Fruit fly (Drosophila melanogaster) whole organism, prepupa: Measurements from ENCODE around the gene Septin4.
A peak's percentile ranks its signal among the peaks of the same experiment; 100 is the strongest.

Experiments
- CG10669 ChIP-seq: fragments of 200-800 bp; sonication (Bioruptor generic); optimal IDR thresholded peaks from 3 replicates; lab custom pipeline; 2018; ENCODE audit warnings: missing biosample characterization, mild to moderate bottlenecking, missing genetic modification characterization, moderate library complexity
- CG11294 ChIP-seq: fragments of 200-800 bp; sonication (Bioruptor generic); IDR thresholded peaks from 2 replicates; pipeline ENCODE4 v1.3.6; 2022; ENCODE audit warnings: missing biosample characterization, missing genetic modification characterization
- CG11762 ChIP-seq: fragments of 200-800 bp; sonication (Bioruptor generic); optimal IDR thresholded peaks from 3 replicates; lab custom pipeline; 2016; ENCODE audit warnings: missing biosample characterization, missing genetic modification characterization; ENCODE audit not compliant: insufficient read depth
- CG11902 ChIP-seq: fragments of 200-800 bp; sonication (Bioruptor generic); optimal IDR thresholded peaks from 3 replicates; lab custom pipeline; 2016; ENCODE audit warnings: missing biosample characterization, missing genetic modification characterization
- CG15336 ChIP-seq: fragments of 200-800 bp; sonication (Bioruptor generic); IDR thresholded peaks from 2 replicates; pipeline ENCODE4 v1.3.6; 2022; ENCODE audit warnings: missing biosample characterization, missing genetic modification characterization
- CG16779 ChIP-seq: fragments of 200-800 bp; sonication (Bioruptor generic); optimal IDR thresholded peaks from 3 replicates; lab custom pipeline; 2017; ENCODE audit warnings: missing biosample characterization, mild to moderate bottlenecking, missing genetic modification characterization
- CG3032 ChIP-seq: fragments of 200-800 bp; optimal IDR thresholded peaks from 2 replicates; lab custom pipeline; 2019; ENCODE audit warnings: missing biosample characterization, mild to moderate bottlenecking, missing genetic modification characterization, moderate library complexity
- CG31627 ChIP-seq: fragments of 200-800 bp; sonication (Bioruptor generic); optimal IDR thresholded peaks from 3 replicates; lab custom pipeline; 2016; ENCODE audit warnings: missing biosample characterization, missing genetic modification characterization
- CG32006 ChIP-seq: fragments of 200-800 bp; sonication (Bioruptor generic); optimal IDR thresholded peaks from 3 replicates; lab custom pipeline; 2017; ENCODE audit warnings: missing biosample characterization, mild to moderate bottlenecking, missing genetic modification characterization
- CG34406 ChIP-seq: fragments of 200-800 bp; sonication (Bioruptor generic); optimal IDR thresholded peaks from 3 replicates; lab custom pipeline; 2016; ENCODE audit warnings: missing biosample characterization, missing genetic modification characterization
- CG3919 ChIP-seq: fragments of 200-800 bp; sonication (Bioruptor generic); optimal IDR thresholded peaks from 3 replicates; lab custom pipeline; 2016; ENCODE audit warnings: missing biosample characterization, missing genetic modification characterization
- CG4318 ChIP-seq: fragments of 200-800 bp; sonication (Bioruptor generic); optimal IDR thresholded peaks from 3 replicates; lab custom pipeline; 2017; ENCODE audit warnings: missing biosample characterization, mild to moderate bottlenecking, missing genetic modification characterization
- CG6163 ChIP-seq: fragments of 200-800 bp; sonication (Bioruptor generic); IDR thresholded peaks from 3 replicates; pipeline ENCODE4 v1.3.6; 2022; ENCODE audit warnings: missing biosample characterization, missing genetic modification characterization
- CG6276 ChIP-seq: fragments of 200-800 bp; sonication (Bioruptor generic); optimal IDR thresholded peaks from 2 replicates; lab custom pipeline; 2017; ENCODE audit warnings: missing biosample characterization, mild to moderate bottlenecking, missing genetic modification characterization
- CG6792 ChIP-seq: fragments of 200-800 bp; sonication (Bioruptor generic); optimal IDR thresholded peaks from 3 replicates; lab custom pipeline; 2016; ENCODE audit warnings: missing biosample characterization, missing genetic modification characterization
- CG6808 ChIP-seq: fragments of 200-800 bp; sonication (Bioruptor generic); optimal IDR thresholded peaks from 3 replicates; lab custom pipeline; 2017; ENCODE audit warnings: missing biosample characterization, missing genetic modification characterization, mild to moderate bottlenecking, moderate library complexity, missing genetic modification reagents
- CG6854 ChIP-seq: fragments of 200-800 bp; sonication (Bioruptor generic); optimal IDR thresholded peaks from 2 replicates; lab custom pipeline; 2017; ENCODE audit warnings: missing biosample characterization, mild to moderate bottlenecking, missing genetic modification characterization
- CG7368 ChIP-seq: fragments of 200-800 bp; sonication (Bioruptor generic); optimal IDR thresholded peaks from 3 replicates; lab custom pipeline; 2016; ENCODE audit warnings: missing biosample characterization, missing genetic modification characterization
- CG8119 ChIP-seq: fragments of 200-800 bp; sonication (Bioruptor generic); IDR thresholded peaks from 3 replicates; pipeline ENCODE4 v1.3.6; 2022; ENCODE audit warnings: missing biosample characterization, missing genetic modification characterization
- CG8319 ChIP-seq: fragments of 200-800 bp; sonication (Bioruptor generic); optimal IDR thresholded peaks from 3 replicates; lab custom pipeline; 2016; ENCODE audit warnings: missing biosample characterization, missing genetic modification characterization
- CG8632 ChIP-seq: fragments of 200-800 bp; sonication (Bioruptor generic); optimal IDR thresholded peaks from 3 replicates; lab custom pipeline; 2016; ENCODE audit warnings: missing biosample characterization, missing genetic modification characterization
- CG9139 ChIP-seq: fragments of 200-800 bp; sonication (Bioruptor generic); optimal IDR thresholded peaks from 3 replicates; lab custom pipeline; 2017; ENCODE audit warnings: missing biosample characterization, mild to moderate bottlenecking, missing genetic modification characterization
- Eip78C ChIP-seq: fragments of 200-800 bp; sonication (Bioruptor generic); peaks from one replicate; lab custom pipeline; 2016; ENCODE audit warnings: missing biosample characterization, missing genetic modification characterization
- Eip93F ChIP-seq: fragments of 200-800 bp; sonication (Bioruptor generic); optimal IDR thresholded peaks from 2 replicates; lab custom pipeline; 2016; ENCODE audit warnings: missing biosample characterization, mild to moderate bottlenecking, missing genetic modification characterization
- Ets21C ChIP-seq: fragments of 200-800 bp; sonication (Bioruptor generic); optimal IDR thresholded peaks from 3 replicates; lab custom pipeline; 2016; ENCODE audit warnings: missing biosample characterization, missing genetic modification characterization
- Hr38 ChIP-seq: sonication (Bioruptor generic); optimal IDR thresholded peaks from 2 replicates; lab custom pipeline; 2016; ENCODE audit warnings: missing biosample characterization, missing genetic modification characterization
- Met ChIP-seq: fragments of 200-800 bp; sonication (Bioruptor generic); optimal IDR thresholded peaks from 3 replicates; lab custom pipeline; 2016; ENCODE audit warnings: missing biosample characterization, missing genetic modification characterization
- Smox ChIP-seq: fragments of 200-800 bp; sonication (Bioruptor generic); optimal IDR thresholded peaks from 3 replicates; lab custom pipeline; 2016; ENCODE audit warnings: missing biosample characterization, missing genetic modification characterization
- Sox102F ChIP-seq: fragments of 200-800 bp; sonication (Bioruptor generic); optimal IDR thresholded peaks from 2 replicates; lab custom pipeline; 2016; ENCODE audit warnings: missing biosample characterization, mild to moderate bottlenecking, missing genetic modification characterization
- Sox15 ChIP-seq: fragments of 200-800 bp; sonication (Bioruptor generic); optimal IDR thresholded peaks from 3 replicates; lab custom pipeline; 2016; ENCODE audit warnings: missing biosample characterization, missing genetic modification characterization
- acj6 ChIP-seq: fragments of 200-800 bp; sonication (Bioruptor generic); optimal IDR thresholded peaks from 3 replicates; lab custom pipeline; 2016; ENCODE audit warnings: missing biosample characterization, missing genetic modification characterization
- cyc ChIP-seq: fragments of 200-800 bp; sonication (Bioruptor generic); optimal IDR thresholded peaks from 3 replicates; lab custom pipeline; 2016; ENCODE audit warnings: missing biosample characterization, missing genetic modification characterization
- dsx ChIP-seq: fragments of 200-800 bp; optimal IDR thresholded peaks from 3 replicates; lab custom pipeline; 2019; ENCODE audit warnings: missing biosample characterization, mild to moderate bottlenecking, missing genetic modification characterization, moderate library complexity; ENCODE audit not compliant: poor library complexity, severe bottlenecking
- eg ChIP-seq: fragments of 200-800 bp; sonication (Bioruptor generic); IDR thresholded peaks from 3 replicates; pipeline ENCODE4 v1.3.6; 2022; ENCODE audit warnings: missing biosample characterization, missing genetic modification characterization
- esn ChIP-seq: fragments of 200-800 bp; sonication (Bioruptor generic); optimal IDR thresholded peaks from 2 replicates; lab custom pipeline; 2016; ENCODE audit warnings: missing biosample characterization, mild to moderate bottlenecking, missing genetic modification characterization, moderate library complexity
- fkh ChIP-seq: fragments of 200-800 bp; sonication (Bioruptor generic); optimal IDR thresholded peaks from 3 replicates; lab custom pipeline; 2017; ENCODE audit warnings: missing biosample characterization, mild to moderate bottlenecking, missing genetic modification characterization, moderate library complexity
- lz ChIP-seq: fragments of 200-800 bp; sonication (Bioruptor generic); optimal IDR thresholded peaks from 3 replicates; lab custom pipeline; 2016; ENCODE audit warnings: missing biosample characterization, missing genetic modification characterization
- net ChIP-seq: fragments of 200-800 bp; sonication (Bioruptor generic); optimal IDR thresholded peaks from 3 replicates; lab custom pipeline; 2016; ENCODE audit warnings: missing biosample characterization, missing genetic modification characterization
- pdm3 ChIP-seq: fragments of 200-800 bp; sonication (Bioruptor generic); optimal IDR thresholded peaks from 3 replicates; lab custom pipeline; 2016; ENCODE audit warnings: missing biosample characterization, missing genetic modification characterization
- salr ChIP-seq, 2 experiments: fragments of 200-800 bp; sonication (Bioruptor generic); optimal IDR thresholded peaks; 3 replicates each; lab custom pipeline; 2016 to 2018; ENCODE audit warnings: missing biosample characterization in 2 of 2, missing genetic modification characterization in 2 of 2, mild to moderate bottlenecking in 1 of 2
- spab ChIP-seq: fragments of 200-800 bp; sonication (Bioruptor generic); optimal IDR thresholded peaks from 2 replicates; lab custom pipeline; 2017; ENCODE audit warnings: missing biosample characterization, mild to moderate bottlenecking, missing genetic modification characterization, missing genetic modification reagents
- topi ChIP-seq: fragments of 200-800 bp; sonication (Bioruptor generic); optimal IDR thresholded peaks from 3 replicates; lab custom pipeline; 2016; ENCODE audit warnings: missing biosample characterization, missing genetic modification characterization

Septin4 gene

dm6 chrX:16694959-16695358 is at the start of gene Septin4:
Septin4 (minus strand) TSS chrX:16695173.
- TF ChIP-seq Eip78C (GFP tag; lab: Kevin White, UChicago) (peak; percentile 82), CG16779 (tag; lab: Kevin White, UChicago) (no peak), CG11294 (no peak), Smox (GFP tag; lab: Kevin White, UChicago) (no peak), Sox15 (GFP tag; lab: Kevin White, UChicago) (no peak), acj6 (GFP tag; lab: Kevin White, UChicago) (no peak), CG4318 (GFP tag; lab: Kevin White, UChicago) (no peak), Hr38 (no peak)

- TF ChIP-seq CG15336 (no peak), Sox15 (GFP tag; lab: Kevin White, UChicago) (no peak), CG10669 (GFP tag; lab: Kevin White, UChicago) (no peak), CG8319 (GFP tag; lab: Kevin White, UChicago) (no peak), Sox102F (no peak), CG32006 (GFP tag; lab: Kevin White, UChicago) (no peak), pdm3 (GFP tag; lab: Kevin White, UChicago) (no peak), CG8632 (GFP tag; lab: Kevin White, UChicago) (no peak), acj6 (GFP tag; lab: Kevin White, UChicago) (no peak), salr (GFP tag; optimal IDR thresholded peaks at IDR 0.05; lab: Kevin White, UChicago) (no peak), Ets21C (no peak), Met (no peak), lz (GFP tag; lab: Kevin White, UChicago) (no peak), CG3032 (tag; lab: Kevin White, UChicago) (no peak), CG11902 (GFP tag; lab: Kevin White, UChicago) (no peak)
Measured at dm6 chrX:16744345-16744744, 49.4 kb upstream of the Septin4 start.

dm6 chrX:16742547-16742946 is 47.6 kb upstream of the Septin4 start, which contains the start of gene Twdlalpha:
Twdlalpha (plus strand) TSS chrX:16742847.
- TF ChIP-seq CG32006 (GFP tag; lab: Kevin White, UChicago) (no peak), topi (no peak), CG11294 (no peak), CG34406 (GFP tag; lab: Kevin White, UChicago) (no peak), CG7368 (no peak)

DNA sequence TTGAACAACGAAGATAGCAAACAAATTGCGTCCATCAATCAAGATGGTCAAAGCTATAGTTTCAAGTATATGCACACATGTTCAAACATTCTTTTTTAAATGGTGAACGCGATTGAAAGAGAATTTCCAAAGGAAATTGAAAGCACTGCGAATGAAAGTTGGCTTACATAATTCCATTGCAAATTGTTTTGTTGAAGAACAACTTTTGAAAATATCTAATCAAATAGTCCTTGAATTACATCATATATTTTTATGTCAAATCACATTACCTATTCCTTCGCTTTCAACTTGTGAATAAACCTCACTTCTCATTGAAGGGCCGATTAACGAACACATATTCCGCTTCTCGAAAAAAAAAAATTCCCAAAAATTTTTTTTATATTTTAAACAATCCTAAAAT is 45.6 kb upstream of the Septin4 start, which contains the start of gene CG32568:
CG32568 (plus strand) TSS at position 301 of the 400 bp plus-strand sequence.
- TF ChIP-seq CG8632 (GFP tag; lab: Kevin White, UChicago) (no peak), eg (GFP tag; lab: Robert Waterston, UW) (no peak), Hr38 (no peak), CG9139 (GFP tag; lab: Kevin White, UChicago) (no peak), CG6854 (GFP tag; lab: Kevin White, UChicago) (no peak)
- TF ChIP-seq, all 60 proteins: peak for 0

- TF ChIP-seq esn (GFP tag; lab: Kevin White, UChicago), result no peak
- no peak for TF ChIP-seq CG10669 (GFP tag; lab: Kevin White, UChicago)
- no peak for TF ChIP-seq CG11294
- no peak for TF ChIP-seq CG6163 (GFP tag; lab: Robert Waterston, UW)
- no peak for TF ChIP-seq CG3919 (GFP tag; lab: Kevin White, UChicago)
Measured at dm6 chrX:16737878-16738277, 42.9 kb upstream of the Septin4 start, which contains the start of gene TwdlZ. TwdlZ (plus strand) TSS chrX:16738178.

dm6 chrX:16736180-16736579 is 41.2 kb upstream of the Septin4 start:
- TF ChIP-seq eg (GFP tag; lab: Robert Waterston, UW) (no peak), fkh (GFP tag; lab: Kevin White, UChicago) (no peak), CG8119 (no peak), spab (no peak), Eip93F (GFP tag; lab: Kevin White, UChicago) (no peak), CG31627 (GFP tag; lab: Kevin White, UChicago) (no peak), CG8319 (GFP tag; lab: Kevin White, UChicago) (no peak), CG6276 (GFP tag; lab: Kevin White, UChicago) (no peak), CG11762 (GFP tag; lab: Kevin White, UChicago) (no peak), CG6163 (GFP tag; lab: Robert Waterston, UW) (no peak), CG6792 (no peak), net (GFP tag; lab: Kevin White, UChicago) (no peak), CG6808 (GFP tag; lab: Kevin White, UChicago) (no peak), CG11902 (GFP tag; lab: Kevin White, UChicago) (no peak), dsx (GFP tag; lab: Kevin White, UChicago) (no peak), cyc (GFP tag; lab: Kevin White, UChicago) (no peak), Met (no peak)
- TF ChIP-seq, all 60 proteins: peak for 0
